Fruit fly (Drosophila melanogaster) whole organism, embryonic: Measurements from ENCODE around the gene 5-HT7.
A peak's percentile ranks its signal among the peaks of the same experiment; 100 is the strongest.

Experiments used
- Aef1 ChIP-seq: fragments of 200-800 bp; sonication (Bioruptor generic); IDR thresholded peaks from 3 replicates; pipeline ENCODE4 v1.3.6; 2022; ENCODE audit warnings: missing biosample characterization, missing genetic modification characterization
- Atf6 ChIP-seq: fragments of 200-800 bp; sonication (Bioruptor generic); IDR thresholded peaks from 2 replicates; pipeline ENCODE4 v1.3.6; 2022; ENCODE audit warnings: missing biosample characterization, missing genetic modification characterization
- Bteb2 ChIP-seq: fragments of 200-800 bp; sonication (Bioruptor generic); optimal IDR thresholded peaks from 2 replicates; lab custom pipeline; 2016; ENCODE audit warnings: missing biosample characterization, missing genetic modification characterization
- CG11085 ChIP-seq: fragments of 200-800 bp; sonication (Bioruptor generic); IDR thresholded peaks from 2 replicates; pipeline ENCODE4 v1.3.6; 2022; ENCODE audit warnings: missing biosample characterization, missing genetic modification characterization
- CG11247 ChIP-seq: fragments of 200-800 bp; sonication (Bioruptor generic); IDR thresholded peaks from 2 replicates; pipeline ENCODE4 v1.3.6; 2022; ENCODE audit warnings: missing biosample characterization, missing genetic modification characterization
- CG11398 ChIP-seq: fragments of 200-800 bp; sonication (Bioruptor generic); optimal IDR thresholded peaks from 2 replicates; lab custom pipeline; 2016; ENCODE audit warnings: missing biosample characterization, missing genetic modification characterization
- CG12071 ChIP-seq: fragments of 200-800 bp; sonication (Bioruptor generic); optimal IDR thresholded peaks from 3 replicates; lab custom pipeline; 2018; ENCODE audit warnings: missing biosample characterization, mild to moderate bottlenecking, missing genetic modification characterization
- CG12236 ChIP-seq: fragments of 200-800 bp; sonication (Bioruptor generic); optimal IDR thresholded peaks from 2 replicates; lab custom pipeline; 2016; ENCODE audit warnings: missing biosample characterization, missing genetic modification characterization
- CG13296 ChIP-seq: fragments of 200-800 bp; sonication (Bioruptor generic); optimal IDR thresholded peaks from 3 replicates; lab custom pipeline; 2018; ENCODE audit warnings: missing biosample characterization, mild to moderate bottlenecking, missing genetic modification characterization
- CG1602 ChIP-seq: fragments of 200-800 bp; sonication (Bioruptor generic); optimal IDR thresholded peaks from 3 replicates; lab custom pipeline; 2016; ENCODE audit warnings: missing biosample characterization, missing genetic modification characterization
- CG16815 ChIP-seq: fragments of 200-800 bp; sonication (Bioruptor generic); optimal IDR thresholded peaks from 3 replicates; lab custom pipeline; 2017; ENCODE audit warnings: missing biosample characterization, mild to moderate bottlenecking, missing genetic modification characterization
- CG17802 ChIP-seq: fragments of 200-800 bp; sonication (Bioruptor generic); optimal IDR thresholded peaks from 2 replicates; lab custom pipeline; 2018; ENCODE audit warnings: missing biosample characterization, mild to moderate bottlenecking, missing genetic modification characterization, moderate library complexity
- CG2116 ChIP-seq: fragments of 200-800 bp; sonication (Bioruptor generic); optimal IDR thresholded peaks from 3 replicates; lab custom pipeline; 2018; ENCODE audit warnings: missing biosample characterization, mild to moderate bottlenecking, missing genetic modification characterization
- CG2199 ChIP-seq: fragments of 200-800 bp; sonication (Bioruptor generic); IDR thresholded peaks from 3 replicates; pipeline ENCODE4 v1.3.6; 2022; ENCODE audit warnings: missing biosample characterization, missing genetic modification characterization
- CG31224 ChIP-seq: fragments of 200-800 bp; sonication (Bioruptor generic); IDR thresholded peaks from 2 replicates; pipeline ENCODE4 v1.3.6; 2022; ENCODE audit warnings: missing biosample characterization, missing genetic modification characterization
- CG3163 ChIP-seq: fragments of 200-800 bp; sonication (Bioruptor generic); optimal IDR thresholded peaks from 3 replicates; lab custom pipeline; 2016; ENCODE audit warnings: missing biosample characterization, missing genetic modification characterization
- CG32767 ChIP-seq: fragments of 200-800 bp; sonication (Bioruptor generic); IDR thresholded peaks from 2 replicates; pipeline ENCODE4 v1.3.6; 2022; ENCODE audit warnings: missing biosample characterization, missing genetic modification characterization
- CG4282 ChIP-seq: fragments of 200-800 bp; sonication (Bioruptor generic); optimal IDR thresholded peaks from 2 replicates; lab custom pipeline; 2016; ENCODE audit warnings: missing biosample characterization, missing genetic modification characterization
- CG5180 ChIP-seq: fragments of 200-800 bp; sonication (Bioruptor generic); optimal IDR thresholded peaks from 3 replicates; lab custom pipeline; 2017; ENCODE audit warnings: missing biosample characterization, missing genetic modification characterization, mild to moderate bottlenecking, moderate library complexity, missing genetic modification reagents
- CG7271 ChIP-seq: fragments of 200-800 bp; sonication (Bioruptor generic); optimal IDR thresholded peaks from 2 replicates; lab custom pipeline; 2018; ENCODE audit warnings: missing biosample characterization, mild to moderate bottlenecking, missing genetic modification characterization, moderate library complexity
- CG8089 ChIP-seq: fragments of 200-800 bp; sonication (Bioruptor generic); optimal IDR thresholded peaks from 3 replicates; lab custom pipeline; 2016; ENCODE audit warnings: missing biosample characterization, missing genetic modification characterization
- CG8290 ChIP-seq, 3 experiments: fragments of 200-800 bp; sonication (Bioruptor generic); optimal IDR thresholded peaks; 2 replicates each; lab custom pipeline; 2016 to 2019; ENCODE audit warnings: missing biosample characterization in 3 of 3, missing genetic modification characterization in 3 of 3, mild to moderate bottlenecking in 2 of 3, moderate library complexity in 1 of 3
- CG9932 ChIP-seq: fragments of 200-800 bp; sonication (Bioruptor generic); IDR thresholded peaks from 2 replicates; pipeline ENCODE4 v1.3.6; 2022; ENCODE audit warnings: missing biosample characterization, missing genetic modification characterization
- HmgZ ChIP-seq: fragments of 200-800 bp; sonication (Bioruptor generic); optimal IDR thresholded peaks from 2 replicates; lab custom pipeline; 2018; ENCODE audit warnings: missing biosample characterization, mild to moderate bottlenecking, missing genetic modification characterization
- Hr39 ChIP-seq: fragments of >200 bp; optimal IDR thresholded peaks from 2 replicates; lab custom pipeline; 2017
- Myb ChIP-seq: fragments of 200-800 bp; sonication (Bioruptor generic); optimal IDR thresholded peaks from 2 replicates; lab custom pipeline; 2016; ENCODE audit warnings: missing biosample characterization, missing genetic modification characterization
- Poxn ChIP-seq: fragments of 200-800 bp; sonication (Bioruptor generic); IDR thresholded peaks from 2 replicates; pipeline ENCODE4 v1.3.6; 2022; ENCODE audit warnings: missing biosample characterization, missing genetic modification characterization
- Rfx ChIP-seq: fragments of 200-800 bp; sonication (Bioruptor generic); IDR thresholded peaks from 2 replicates; pipeline ENCODE4 v1.3.6; 2022; ENCODE audit warnings: missing biosample characterization, missing genetic modification characterization
- Side ChIP-seq: fragments of 200-800 bp; sonication (Bioruptor generic); optimal IDR thresholded peaks from 2 replicates; lab custom pipeline; 2016; ENCODE audit warnings: missing biosample characterization, missing genetic modification characterization
- Taf1 ChIP-seq: fragments of 200-800 bp; sonication (Bioruptor generic); IDR thresholded peaks from 2 replicates; pipeline ENCODE4 v1.3.6; 2022; ENCODE audit warnings: missing biosample characterization, missing genetic modification characterization
- btn ChIP-seq: fragments of 200-800 bp; sonication (Bioruptor generic); optimal IDR thresholded peaks from 2 replicates; lab custom pipeline; 2016; ENCODE audit warnings: missing biosample characterization, missing genetic modification characterization
- dati ChIP-seq: fragments of 200-800 bp; sonication (Bioruptor generic); IDR thresholded peaks from 2 replicates; pipeline ENCODE4 v1.3.6; 2022; ENCODE audit warnings: missing biosample characterization, missing genetic modification characterization
- eve ChIP-seq, 2 experiments: fragments of >200 bp; optimal IDR thresholded peaks; 2 replicates each; lab custom pipeline; 2017; ENCODE audit warnings: missing biosample characterization in 2 of 2, missing genetic modification characterization in 2 of 2
- exex ChIP-seq: fragments of 200-800 bp; sonication (Bioruptor generic); optimal IDR thresholded peaks from 4 replicates; lab custom pipeline; 2018; ENCODE audit warnings: missing biosample characterization, mild to moderate bottlenecking, missing genetic modification characterization, moderate library complexity
- gcm ChIP-seq: fragments of 200-800 bp; sonication (Bioruptor generic); optimal IDR thresholded peaks from 2 replicates; lab custom pipeline; 2019; ENCODE audit warnings: missing biosample characterization, mild to moderate bottlenecking, missing genetic modification characterization, moderate library complexity
- grn ChIP-seq: fragments of 200-800 bp; sonication (Bioruptor generic); optimal IDR thresholded peaks from 3 replicates; lab custom pipeline; 2017; ENCODE audit warnings: missing biosample characterization, missing genetic modification characterization
- insv ChIP-seq, 2 experiments: fragments of 200-800 bp; sonication (Bioruptor generic); optimal IDR thresholded peaks; 3 replicates each; lab custom pipeline; 2016 to 2018; ENCODE audit warnings: missing biosample characterization in 2 of 2, missing genetic modification characterization in 2 of 2
- jumu ChIP-seq: fragments of 200-800 bp; sonication (Bioruptor generic); optimal IDR thresholded peaks from 3 replicates; lab custom pipeline; 2016; ENCODE audit warnings: missing biosample characterization, missing genetic modification characterization
- kah ChIP-seq: fragments of 200-800 bp; sonication (Bioruptor generic); optimal IDR thresholded peaks from 2 replicates; lab custom pipeline; 2018; ENCODE audit warnings: missing biosample characterization, mild to moderate bottlenecking, missing genetic modification characterization
- lbe ChIP-seq: fragments of 200-800 bp; sonication (Bioruptor generic); optimal IDR thresholded peaks from 2 replicates; lab custom pipeline; 2016; ENCODE audit warnings: missing biosample characterization, mild to moderate bottlenecking, missing genetic modification characterization
- nau ChIP-seq: fragments of 200-800 bp; sonication (Bioruptor generic); optimal IDR thresholded peaks from 3 replicates; lab custom pipeline; 2017; ENCODE audit warnings: missing biosample characterization, mild to moderate bottlenecking, missing genetic modification characterization, missing genetic modification reagents
- nerfin-2 ChIP-seq: fragments of 200-800 bp; sonication (Bioruptor generic); IDR thresholded peaks from 2 replicates; pipeline ENCODE4 v1.3.6; 2022; ENCODE audit warnings: missing biosample characterization, missing genetic modification characterization; ENCODE audit not compliant: partially characterized antibody
- oc ChIP-seq: fragments of 200-800 bp; sonication (Bioruptor generic); optimal IDR thresholded peaks from 2 replicates; lab custom pipeline; 2018; ENCODE audit warnings: missing biosample characterization, mild to moderate bottlenecking, missing genetic modification characterization, moderate library complexity
- otp ChIP-seq: fragments of 200-800 bp; sonication (Bioruptor generic); IDR thresholded peaks from 3 replicates; pipeline ENCODE4, ENCODE4 v1.3.6; 2022; ENCODE audit warnings: missing biosample characterization, missing genetic modification characterization
- pnt ChIP-seq: fragments of 200-800 bp; sonication (Bioruptor generic); optimal IDR thresholded peaks from 3 replicates; lab custom pipeline; 2016; ENCODE audit warnings: missing biosample characterization, missing genetic modification characterization
- row ChIP-seq: fragments of 200-800 bp; sonication (Bioruptor generic); IDR thresholded peaks from 3 replicates; pipeline ENCODE4 v1.3.6; 2022; ENCODE audit warnings: missing biosample characterization, missing genetic modification characterization
- sima ChIP-seq: fragments of 200-800 bp; sonication (Bioruptor generic); optimal IDR thresholded peaks from 2 replicates; lab custom pipeline; 2016; ENCODE audit warnings: missing biosample characterization, missing genetic modification characterization
- so ChIP-seq: fragments of 200-800 bp; sonication (Bioruptor generic); IDR thresholded peaks from 3 replicates; pipeline ENCODE4 v1.3.6; 2022; ENCODE audit warnings: missing biosample characterization, missing genetic modification characterization
- sob ChIP-seq: fragments of 200-800 bp; sonication (Bioruptor generic); IDR thresholded peaks from 2 replicates; pipeline ENCODE4 v1.3.6; 2022; ENCODE audit warnings: missing biosample characterization, missing genetic modification characterization
- sqz ChIP-seq: fragments of 200-800 bp; sonication (Bioruptor generic); optimal IDR thresholded peaks from 3 replicates; lab custom pipeline; 2018; ENCODE audit warnings: missing biosample characterization, mild to moderate bottlenecking, missing genetic modification characterization
- tx ChIP-seq: fragments of 200-800 bp; sonication (Bioruptor generic); optimal IDR thresholded peaks from 2 replicates; lab custom pipeline; 2016; ENCODE audit warnings: missing biosample characterization, missing genetic modification characterization
- usp ChIP-seq: fragments of >200 bp; optimal IDR thresholded peaks from 2 replicates; lab custom pipeline; 2017; ENCODE audit warnings: missing biosample characterization, missing genetic modification characterization
- zen2 ChIP-seq: fragments of 200-800 bp; sonication (Bioruptor generic); IDR thresholded peaks from 3 replicates; pipeline ENCODE4 v1.3.6; 2022; ENCODE audit warnings: missing biosample characterization, missing genetic modification characterization; ENCODE audit not compliant: partially characterized antibody

5-HT7 gene

DNA sequence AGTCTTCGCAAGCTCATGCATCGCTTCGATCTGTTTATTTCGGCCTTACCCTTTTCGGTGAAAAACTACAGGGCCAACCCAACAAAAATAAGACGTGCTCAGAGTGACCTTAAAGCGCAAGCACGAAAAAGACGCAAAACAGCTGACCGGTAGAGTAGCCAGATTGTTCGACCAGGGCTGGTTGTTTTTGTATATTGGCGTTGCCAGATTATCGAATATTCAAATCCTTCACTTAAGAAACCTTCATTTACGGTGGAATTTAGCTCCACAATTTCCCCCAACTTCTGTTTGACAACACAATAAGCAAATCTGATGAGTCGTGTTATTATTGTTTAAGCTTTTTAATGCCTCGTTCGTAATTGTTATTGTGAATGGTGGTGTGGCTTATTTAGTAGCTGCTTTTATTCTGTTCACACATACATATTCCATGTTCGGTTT lies 37.1 kb upstream of the 5-HT7 start, which contains the start of gene Chchd3 (continued):
- TF ChIP-seq sob (GFP tag; lab: Robert Waterston, UW) (0 out of 2 replicates have a peak, but pooled peaks have one; percentile 26), kah (GFP tag; lab: Kevin White, UChicago) (no peak), CG8290 (GFP tag; optimal IDR thresholded peaks at IDR 0.05; lab: Kevin White, UChicago) (no peak), CG8290 (tag; optimal IDR thresholded peaks at IDR 0.05; lab: Kevin White, UChicago) (peak in 1 of 2 experiments; percentile 43), Side (GFP tag; lab: Kevin White, UChicago) (no peak), lbe (GFP tag; lab: Kevin White, UChicago) (no peak), CG11398 (GFP tag; lab: Kevin White, UChicago) (no peak), Hr39 (no peak), CG12071 (GFP tag; lab: Kevin White, UChicago) (no peak), btn (GFP tag; lab: Kevin White, UChicago) (no peak), HmgZ (tag; lab: Kevin White, UChicago) (peak; percentile 38), CG3163 (GFP tag; lab: Kevin White, UChicago) (peak; percentile 8), Bteb2 (GFP tag; lab: Kevin White, UChicago) (no peak), exex (tag; lab: Kevin White, UChicago) (no peak), CG7271 (no peak), CG32767 (GFP tag; lab: Robert Waterston, UW) (no peak), pnt (no peak), usp (GFP tag; lab: Kevin White, UChicago) (no peak), CG1602 (no peak), Rfx (no peak), gcm (GFP tag; lab: Kevin White, UChicago) (no peak), Aef1 (GFP tag; lab: Robert Waterston, UW) (no peak), oc (tag; lab: Kevin White, UChicago) (no peak), CG11247 (GFP tag; lab: Robert Waterston, UW) (no peak), tx (GFP tag; lab: Kevin White, UChicago) (no peak), so (no peak), CG17802 (tag; lab: Kevin White, UChicago) (no peak), CG9932 (GFP tag; lab: Robert Waterston, UW) (peak; percentile 48), grn (GFP tag; lab: Kevin White, UChicago) (no peak), CG5180 (no peak), insv (GFP tag; optimal IDR thresholded peaks at IDR 0.05; lab: Kevin White, UChicago) (no peak), nerfin-2 (no peak), nau (GFP tag; lab: Kevin White, UChicago) (no peak), CG16815 (no peak), eve (GFP tag; optimal IDR thresholded peaks at IDR 0.05; lab: Kevin White, UChicago) (no peak), CG11085 (GFP tag; lab: Robert Waterston, UW) (no peak), CG8089 (GFP tag; lab: Kevin White, UChicago) (no peak), sqz (GFP tag; lab: Kevin White, UChicago) (no peak), Taf1 (GFP tag; lab: Robert Waterston, UW) (no peak), sima (GFP tag; lab: Kevin White, UChicago) (no peak), row (peak; percentile 69), CG2199 (GFP tag; lab: Robert Waterston, UW) (no peak), dati (GFP tag; lab: Robert Waterston, UW) (no peak), otp (GFP tag; lab: Robert Waterston, UW) (no peak), CG12236 (GFP tag; lab: Kevin White, UChicago) (peak; percentile 7), Atf6 (no peak), CG13296 (no peak), CG2116 (no peak), jumu (GFP tag; lab: Kevin White, UChicago) (peak; percentile 20), Myb (peak; percentile 40), zen2 (no peak), CG4282 (GFP tag; lab: Kevin White, UChicago) (no peak), CG31224 (GFP tag; lab: Robert Waterston, UW) (no peak), Poxn (no peak)
